Worm (Caenorhabditis elegans): ENCODE measurements around the gene C04A11.1.

DNA sequence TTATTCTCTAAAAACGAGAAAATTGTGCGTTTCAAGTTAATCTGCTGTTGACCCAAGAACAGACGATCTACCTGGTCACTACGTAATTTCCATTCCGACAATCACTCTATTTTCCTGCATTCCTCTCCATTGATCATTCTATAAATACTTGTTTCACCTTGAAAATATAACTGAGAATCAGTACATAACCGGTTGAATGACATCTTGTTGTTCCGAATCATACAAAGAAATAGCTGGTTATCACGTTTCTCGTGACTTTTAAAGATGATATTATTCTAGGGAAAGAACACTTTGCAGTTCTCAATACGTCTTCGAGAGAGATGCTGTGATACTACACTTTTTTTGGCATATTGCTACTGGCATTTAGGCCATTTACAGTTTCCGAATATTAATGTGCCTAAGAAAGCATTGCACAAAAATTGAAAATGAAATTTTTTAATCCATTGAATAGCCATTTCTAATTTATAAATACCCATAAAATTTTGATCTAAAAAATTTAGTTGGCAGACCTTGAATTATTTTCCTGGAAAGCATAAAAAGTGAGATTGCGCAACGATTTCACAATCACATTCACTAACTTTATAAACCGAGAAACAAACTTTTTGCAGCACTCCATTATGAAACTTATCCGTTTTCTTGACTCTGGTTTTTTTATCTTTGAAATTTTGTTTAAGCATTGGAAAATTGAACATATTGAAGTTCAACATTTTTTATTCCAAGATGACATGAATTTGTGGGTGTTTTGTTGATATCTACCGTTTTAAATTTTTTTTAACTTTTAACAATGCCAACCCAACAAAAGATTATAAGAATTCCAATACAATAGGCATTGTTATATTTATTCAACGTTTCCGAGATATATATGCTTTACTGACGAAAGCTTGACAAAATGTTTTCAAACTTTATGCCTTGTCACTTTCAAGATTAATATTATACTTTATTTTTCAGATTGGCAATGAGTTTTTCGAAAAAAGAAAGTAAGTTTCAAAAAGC, 3.6 kb downstream of the C04A11.1 start, which contains the start of gene C04A11.5:
- TF ChIP-seq T23F11.4 (GFP tag; optimal IDR thresholded peaks at IDR 0.05) (no peak), pag-3 (tag; optimal IDR thresholded peaks at IDR 0.05; ENCODE audit: borderline replicate concordance) (no peak), F13H6.1 (tag; optimal IDR thresholded peaks at IDR 0.05) (no peak), ama-1 (optimal IDR thresholded peaks at IDR 0.05) (no peak), fkh-10 (GFP tag; optimal IDR thresholded peaks at IDR 0.05) (no peak), syd-9 (tag; optimal IDR thresholded peaks at IDR 0.05) (no peak), K09A11.1 (tag; optimal IDR thresholded peaks at IDR 0.05; ENCODE audit: insufficient read depth) (no peak), hlh-13 (GFP tag; optimal IDR thresholded peaks at IDR 0.05) (no peak), ceh-9 (tag; optimal IDR thresholded peaks at IDR 0.05) (no peak), nfya-1 (tag; optimal IDR thresholded peaks at IDR 0.05) (no peak), pqm-1 (tag; optimal IDR thresholded peaks at IDR 0.05) (no peak), pha-4 (tag; optimal IDR thresholded peaks at IDR 0.05) (no peak), ets-4 (tag; optimal IDR thresholded peaks at IDR 0.05) (no peak)

All from whole organism, late embryonic.